Fruit fly (Drosophila melanogaster): Measurements from ENCODE around the gene Ilp5.

Ilp5 gene

DNA sequence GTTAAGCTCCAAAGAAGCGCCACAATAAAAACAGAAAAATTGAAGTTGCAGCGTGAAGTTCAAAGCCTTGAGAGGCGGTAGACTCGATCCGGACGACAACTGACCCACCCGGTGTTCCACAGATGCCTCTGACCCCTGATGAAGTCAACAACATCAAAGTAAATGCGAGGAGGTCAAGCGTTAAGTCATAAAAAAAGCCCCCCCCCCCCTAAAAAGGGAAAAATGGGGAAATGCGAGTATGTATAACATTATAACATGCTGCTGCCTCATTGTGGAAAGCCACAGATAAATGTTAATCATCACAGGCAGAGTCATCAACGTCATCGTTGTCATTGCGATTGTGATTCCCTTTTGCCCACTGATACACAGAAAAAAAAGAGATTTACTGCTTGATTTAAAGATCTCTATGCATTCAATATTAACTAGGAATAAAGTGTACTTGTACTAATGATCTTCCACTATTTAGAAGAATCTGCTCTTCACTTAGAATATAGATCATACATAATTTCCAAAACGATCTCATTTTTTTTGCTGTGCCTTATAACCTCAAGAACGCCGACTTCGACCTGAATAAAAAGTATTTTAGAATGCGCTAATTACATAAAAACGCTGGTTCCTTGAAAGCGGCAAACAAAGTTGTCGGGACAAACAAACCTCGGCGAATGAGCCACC is 27.4 kb upstream of the Ilp5 start:
- TF ChIP-seq CG15336 (GFP tag; IDR thresholded peaks at IDR 0.05) (no peak), acj6 (GFP tag; optimal IDR thresholded peaks at IDR 0.05) (no peak), CG3032 (tag; optimal IDR thresholded peaks at IDR 0.05) (peak; percentile 5), esn (GFP tag; optimal IDR thresholded peaks at IDR 0.05) (peak; percentile 10), CG8632 (GFP tag; optimal IDR thresholded peaks at IDR 0.05) (no peak), Ets96B (tag; optimal IDR thresholded peaks at IDR 0.05) (peak; percentile 0), Eip78C (GFP tag) (peak; percentile 56), pdm3 (GFP tag; optimal IDR thresholded peaks at IDR 0.05) (peak; percentile 19), Eip75B (GFP tag; optimal IDR thresholded peaks at IDR 0.05) (no peak), svp (GFP tag) (peak; percentile 85), topi (GFP tag; optimal IDR thresholded peaks at IDR 0.05) (peak; percentile 1), CG11902 (GFP tag; optimal IDR thresholded peaks at IDR 0.05) (no peak), Hr4 (GFP tag; optimal IDR thresholded peaks at IDR 0.05) (no peak), eg (GFP tag; IDR thresholded peaks at IDR 0.05) (no peak), spab (GFP tag; optimal IDR thresholded peaks at IDR 0.05) (no peak), Sox14 (GFP tag; optimal IDR thresholded peaks at IDR 0.05) (peak; percentile 3), OdsH (GFP tag; optimal IDR thresholded peaks at IDR 0.05) (peak; percentile 8), CG10631 (GFP tag; optimal IDR thresholded peaks at IDR 0.05) (peak; percentile 25), Met (GFP tag; optimal IDR thresholded peaks at IDR 0.05) (peak; percentile 16), CG32006 (GFP tag; optimal IDR thresholded peaks at IDR 0.05) (no peak)

DNA sequence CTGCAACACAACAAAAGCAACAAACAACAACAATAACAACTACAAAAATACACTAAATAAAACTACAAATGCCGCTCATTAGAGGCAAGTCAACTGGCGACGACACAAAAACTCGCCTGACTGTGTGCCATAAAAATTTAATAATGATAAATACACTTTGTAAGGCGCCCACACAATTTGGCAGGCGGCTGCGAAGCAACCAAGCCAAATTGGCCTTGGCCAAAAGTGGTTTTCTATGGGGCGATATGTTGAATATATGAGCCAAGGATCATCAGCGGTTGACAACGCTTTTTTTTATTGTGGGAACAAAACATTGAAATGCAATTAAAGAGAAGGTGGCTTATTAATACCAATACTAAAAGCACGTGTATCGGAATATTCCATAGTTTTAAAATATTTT is 26.4 kb upstream of the Ilp5 start:
- no peak for TF ChIP-seq pdm3 (GFP tag; optimal IDR thresholded peaks at IDR 0.05)
- no peak for TF ChIP-seq CG8632 (GFP tag; optimal IDR thresholded peaks at IDR 0.05)
- no peak for TF ChIP-seq Ets21C (GFP tag; optimal IDR thresholded peaks at IDR 0.05)
- TF ChIP-seq CG7368 (GFP tag; optimal IDR thresholded peaks at IDR 0.05): no peak
- TF ChIP-seq CG9139 (GFP tag; optimal IDR thresholded peaks at IDR 0.05): no peak
- TF ChIP-seq lz (GFP tag; optimal IDR thresholded peaks at IDR 0.05): no peak
- no peak for TF ChIP-seq fkh (GFP tag; optimal IDR thresholded peaks at IDR 0.05)
- no peak for TF ChIP-seq CG6854 (GFP tag; optimal IDR thresholded peaks at IDR 0.05)
- TF ChIP-seq CG1621 (tag; optimal IDR thresholded peaks at IDR 0.05): no peak

DNA sequence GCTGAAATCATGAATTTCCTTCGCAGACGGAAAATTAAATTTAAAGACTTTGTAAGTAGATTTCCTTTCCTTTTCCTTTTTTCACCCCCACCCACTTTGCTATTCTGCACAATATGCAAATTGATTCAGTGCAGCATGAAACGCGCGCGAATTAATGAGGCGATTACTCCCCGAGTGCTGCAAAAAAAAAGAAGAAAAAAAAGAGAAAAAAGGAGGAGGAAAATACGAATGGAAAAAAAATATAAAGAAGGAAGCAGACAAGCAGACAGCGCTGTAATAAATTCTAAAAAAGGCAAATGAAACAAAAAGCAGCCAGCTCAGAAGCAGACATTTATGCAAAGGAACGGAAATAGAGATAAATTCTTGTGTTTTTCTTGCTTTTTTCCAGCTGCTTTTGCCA is 25.0 kb upstream of the Ilp5 start:
- peak; percentile 64 for TF ChIP-seq CG1621 (tag; optimal IDR thresholded peaks at IDR 0.05)
- no peak for TF ChIP-seq CG11902 (GFP tag; optimal IDR thresholded peaks at IDR 0.05)
- TF ChIP-seq CG11294 (GFP tag; IDR thresholded peaks at IDR 0.05): no peak
- TF ChIP-seq Lpt (GFP tag; optimal IDR thresholded peaks at IDR 0.05): peak; percentile 84
- no peak for TF ChIP-seq lz (GFP tag; optimal IDR thresholded peaks at IDR 0.05)
- TF ChIP-seq spab (GFP tag; optimal IDR thresholded peaks at IDR 0.05): peak; percentile 73
- TF ChIP-seq CG32006 (GFP tag; optimal IDR thresholded peaks at IDR 0.05): peak; percentile 55
- peak; percentile 84 for TF ChIP-seq CG8119 (GFP tag; IDR thresholded peaks at IDR 0.05)
- peak; percentile 91 for TF ChIP-seq CG6163 (GFP tag; IDR thresholded peaks at IDR 0.05)
- TF ChIP-seq acj6 (GFP tag; optimal IDR thresholded peaks at IDR 0.05): no peak
- TF ChIP-seq CG10669 (GFP tag; optimal IDR thresholded peaks at IDR 0.05): peak; percentile 83
- TF ChIP-seq Blimp-1 (GFP tag; optimal IDR thresholded peaks at IDR 0.05): no peak
- TF ChIP-seq Hr4 (GFP tag; optimal IDR thresholded peaks at IDR 0.05): no peak
- TF ChIP-seq Smox (GFP tag; optimal IDR thresholded peaks at IDR 0.05): no peak
- no peak for TF ChIP-seq topi (GFP tag; optimal IDR thresholded peaks at IDR 0.05)
- TF ChIP-seq CG6276 (GFP tag; optimal IDR thresholded peaks at IDR 0.05): peak; percentile 85
- peak; percentile 27 to 67 for TF ChIP-seq salr (GFP tag; optimal IDR thresholded peaks at IDR 0.05)
- peak; percentile 75 for TF ChIP-seq Ets96B (tag; optimal IDR thresholded peaks at IDR 0.05)
- no peak for TF ChIP-seq Met (GFP tag; optimal IDR thresholded peaks at IDR 0.05)
- no peak for TF ChIP-seq Sox15 (GFP tag; optimal IDR thresholded peaks at IDR 0.05)
- peak; percentile 66 for TF ChIP-seq dsx (GFP tag; optimal IDR thresholded peaks at IDR 0.05; ENCODE audit: poor library complexity, severe bottlenecking)
- peak; percentile 85 for TF ChIP-seq eg (GFP tag; IDR thresholded peaks at IDR 0.05)
- peak; percentile 69 for TF ChIP-seq CG15336 (GFP tag; IDR thresholded peaks at IDR 0.05)
- no peak for TF ChIP-seq CG31627 (GFP tag; optimal IDR thresholded peaks at IDR 0.05)
- no peak for TF ChIP-seq fkh (GFP tag; optimal IDR thresholded peaks at IDR 0.05)
- TF ChIP-seq CG10631 (GFP tag; optimal IDR thresholded peaks at IDR 0.05): peak; percentile 7
- no peak for TF ChIP-seq Eip93F (GFP tag; optimal IDR thresholded peaks at IDR 0.05)
- no peak for TF ChIP-seq CG6792 (GFP tag; optimal IDR thresholded peaks at IDR 0.05)
- peak; percentile 56 for TF ChIP-seq pdm3 (GFP tag; optimal IDR thresholded peaks at IDR 0.05)
- peak; percentile 91 for TF ChIP-seq CG6808 (GFP tag; optimal IDR thresholded peaks at IDR 0.05)
- TF ChIP-seq dac (GFP tag; optimal IDR thresholded peaks at IDR 0.05): peak; percentile 8
- TF ChIP-seq CG34406 (GFP tag; optimal IDR thresholded peaks at IDR 0.05): no peak
- peak; percentile 73 for TF ChIP-seq CG3032 (tag; optimal IDR thresholded peaks at IDR 0.05)
- TF ChIP-seq CG6854 (GFP tag; optimal IDR thresholded peaks at IDR 0.05): no peak
- no peak for TF ChIP-seq cyc (GFP tag; optimal IDR thresholded peaks at IDR 0.05)
